Worm (Caenorhabditis elegans): Measurements from ENCODE around the gene pgp-8.

The pgp-8 gene

ce11 chrX:10900952-10901351, 36.7 kb upstream of the pgp-8 start (continued):
- TF ChIP-seq daf-16 (GFP tag; optimal IDR thresholded peaks at IDR 0.05), result peak in 1 of 2 experiments; percentile 77
- TF ChIP-seq daf-16 (tag; optimal IDR thresholded peaks at IDR 0.05), result peak; percentile 12
- no peak for TF ChIP-seq spr-3 (GFP tag; optimal IDR thresholded peaks at IDR 0.05)
- TF ChIP-seq hif-1 (tag; optimal IDR thresholded peaks at IDR 0.05), result no peak
- no peak for TF ChIP-seq snpc-1.2 (GFP tag; IDR thresholded peaks at IDR 0.05)
- TF ChIP-seq nhr-111 (GFP tag; optimal IDR thresholded peaks at IDR 0.05), result no peak
- no peak for TF ChIP-seq ceh-44 (GFP tag; IDR thresholded peaks at IDR 0.05)
- no peak for TF ChIP-seq pha-4 (GFP tag; IDR thresholded peaks at IDR 0.05)
- TF ChIP-seq pha-4 (tag; optimal IDR thresholded peaks at IDR 0.05), result no peak
- TF ChIP-seq ceh-20 (GFP tag; IDR thresholded peaks at IDR 0.05), result no peak
- no peak for TF ChIP-seq Y5F2A.4 (GFP tag; optimal IDR thresholded peaks at IDR 0.05)
- TF ChIP-seq zfp-3 (GFP tag; conservative IDR thresholded peaks at IDR 0.05), result no peak
- peak; percentile 83 for TF ChIP-seq nhr-28 (tag; optimal IDR thresholded peaks at IDR 0.05)
- no peak for TF ChIP-seq tra-1 (GFP tag; IDR thresholded peaks at IDR 0.05)
- no peak for TF ChIP-seq T26A8.4 (GFP tag; IDR thresholded peaks at IDR 0.05)
- no peak for TF ChIP-seq T20F7.1 (GFP tag; optimal IDR thresholded peaks at IDR 0.05)
- TF ChIP-seq nhr-237 (tag; optimal IDR thresholded peaks at IDR 0.05), result no peak
- TF ChIP-seq nhr-11 (tag; optimal IDR thresholded peaks at IDR 0.05), result peak; percentile 87
- TF ChIP-seq hmg-1.1 (GFP tag; IDR thresholded peaks at IDR 0.05), result peak; percentile 69

ce11 chrX:10900079-10900724, 36.0 kb upstream of the pgp-8 start, which contains the start of gene suca-1:
TSS of gene suca-1 (minus strand) at chrX:10900114.
- TF ChIP-seq egl-27 (tag; optimal IDR thresholded peaks at IDR 0.05) (no peak), saeg-2 (GFP tag; IDR thresholded peaks at IDR 0.05) (0 out of 2 replicates have a peak, but pooled peaks have one; percentile 18), Y5F2A.4 (GFP tag; optimal IDR thresholded peaks at IDR 0.05) (no peak), lin-1 (GFP tag; IDR thresholded peaks at IDR 0.05) (no peak), arid-1 (GFP tag; conservative IDR thresholded peaks at IDR 0.05) (no peak), ctbp-1 (GFP tag; IDR thresholded peaks at IDR 0.05) (no peak), egl-43 (GFP tag; IDR thresholded peaks at IDR 0.05) (no peak), tra-1 (GFP tag; IDR thresholded peaks at IDR 0.05) (no peak), nhr-28 (tag; optimal IDR thresholded peaks at IDR 0.05) (peak; percentile 36), ceh-62 (tag; optimal IDR thresholded peaks at IDR 0.05) (no peak), zip-11 (GFP tag; IDR thresholded peaks at IDR 0.05) (no peak), nhr-41 (GFP tag; IDR thresholded peaks at IDR 0.05) (no peak), Y75B8A.6 (GFP tag; IDR thresholded peaks at IDR 0.05) (no peak), lim-7 (GFP tag; IDR thresholded peaks at IDR 0.05) (no peak), rbr-2 (tag; optimal IDR thresholded peaks at IDR 0.05) (peak; percentile 62), lin-39 (tag; optimal IDR thresholded peaks at IDR 0.05) (no peak), ama-1 (optimal IDR thresholded peaks at IDR 0.05) (no peak), attf-4 (tag; optimal IDR thresholded peaks at IDR 0.05) (no peak), nhr-6 (tag; optimal IDR thresholded peaks at IDR 0.05) (peak; percentile 19), D1046.2 (GFP tag; IDR thresholded peaks at IDR 0.05) (no peak), zfp-2 (tag; optimal IDR thresholded peaks at IDR 0.05) (no peak), lir-3 (tag; optimal IDR thresholded peaks at IDR 0.05) (no peak), ztf-7 (tag; optimal IDR thresholded peaks at IDR 0.05) (no peak), madf-9 (GFP tag; conservative IDR thresholded peaks at IDR 0.05) (no peak), snpc-4 (tag; optimal IDR thresholded peaks at IDR 0.05) (no peak), nhr-11 (tag; optimal IDR thresholded peaks at IDR 0.05) (no peak), nhr-76 (tag; optimal IDR thresholded peaks at IDR 0.05) (no peak), Y48G9A.11 (GFP tag; IDR thresholded peaks at IDR 0.05) (no peak), T20F7.1 (GFP tag; optimal IDR thresholded peaks at IDR 0.05) (no peak), unc-130 (GFP tag; optimal IDR thresholded peaks at IDR 0.05) (no peak), F49E8.2 (tag; optimal IDR thresholded peaks at IDR 0.05; ENCODE audit: borderline replicate concordance) (no peak), lin-29 (GFP tag; IDR thresholded peaks at IDR 0.05) (no peak), pha-4 (GFP tag; IDR thresholded peaks at IDR 0.05) (no peak), pha-4 (tag; optimal IDR thresholded peaks at IDR 0.05) (no peak), vab-7 (GFP tag; IDR thresholded peaks at IDR 0.05) (no peak), duxl-1 (tag; optimal IDR thresholded peaks at IDR 0.05; ENCODE audit: poor library complexity) (no peak), mdt-29 (GFP tag; IDR thresholded peaks at IDR 0.05) (no peak), sdz-12 (GFP tag; optimal IDR thresholded peaks at IDR 0.05) (no peak)

Measured in whole organism, L4 larva.